Worm (Caenorhabditis elegans) whole organism, midembryonic: ENCODE data around the gene Y45G5AM.7.

Source experiments
- T22C8.4 ChIP-seq: fragments of 200-800 bp; sonication (Bioruptor generic); IDR thresholded peaks from 2 replicates; pipeline ENCODE4 v1.3.6; 2022; ENCODE audit warnings: missing genetic modification characterization, missing compliant biosample characterization
- cog-1 ChIP-seq: sonication (generic microtip); optimal IDR thresholded peaks from 2 replicates; lab custom pipeline; 2016; ENCODE audit warnings: missing genetic modification characterization, missing compliant biosample characterization
- flt-1 ChIP-seq: fragments of 200-800 bp; sonication (Bioruptor generic); IDR thresholded peaks from 2 replicates; pipeline ENCODE4 v1.3.6; 2022; ENCODE audit warnings: missing genetic modification characterization, missing compliant biosample characterization
- med-1 ChIP-seq: sonication (generic microtip); optimal IDR thresholded peaks from 2 replicates; lab custom pipeline; 2017; ENCODE audit warnings: missing genetic modification characterization, mild to moderate bottlenecking, missing compliant biosample characterization, antibody characterized with exemption, missing genetic modification reagents; ENCODE audit not compliant: insufficient read depth
- ref-1 ChIP-seq: fragments of 200-800 bp; sonication (Bioruptor generic); conservative IDR thresholded peaks from 2 replicates; pipeline ENCODE4 v1.3.6; 2022; ENCODE audit warnings: missing genetic modification reagents, missing genetic modification characterization, missing compliant biosample characterization
- tab-1 ChIP-seq: fragments of 200-800 bp; sonication (Bioruptor generic); IDR thresholded peaks from 2 replicates; pipeline ENCODE4 v1.3.6; 2022; ENCODE audit warnings: missing genetic modification characterization, missing compliant biosample characterization
- ztf-23 ChIP-seq: fragments of 200-800 bp; sonication (Bioruptor generic); IDR thresholded peaks from 2 replicates; pipeline ENCODE4 v1.3.6; 2022; ENCODE audit warnings: missing genetic modification reagents, missing genetic modification characterization, missing compliant biosample characterization

- TF ChIP-seq cog-1 (no peak), ztf-23 (no peak), T22C8.4 (no peak), flt-1 (GFP tag; lab: Robert Waterston, UW) (no peak), med-1 (GFP tag; lab: Kevin White, UChicago) (no peak), tab-1 (GFP tag; lab: Robert Waterston, UW) (no peak), ref-1 (GFP tag; lab: Robert Waterston, UW) (no peak)
These were observed 16.6 kb upstream of the Y45G5AM.7 start for ce11 chrV:4186453-4187143.
